Worm (Caenorhabditis elegans): ENCODE results near the gene Y43F8C.7.

DNA sequence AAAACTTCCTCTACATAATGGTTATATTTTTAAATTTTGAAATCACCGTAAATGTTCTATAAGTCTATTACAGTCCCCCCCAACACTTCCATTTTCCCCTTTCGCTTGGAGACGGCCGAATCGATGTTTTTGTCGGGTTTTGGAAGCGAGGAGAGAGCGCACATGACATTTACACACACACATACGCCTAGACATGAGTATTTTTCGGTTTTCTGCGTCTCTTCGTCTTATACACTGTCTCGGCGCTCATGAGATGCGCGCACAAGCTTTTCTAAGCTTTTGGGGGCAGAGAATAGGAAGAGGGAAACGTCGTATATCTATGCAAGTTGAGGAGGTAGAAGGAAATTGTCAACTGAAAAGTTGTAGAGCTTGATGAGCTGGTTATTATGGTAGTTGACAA, 23.7 kb downstream of the Y43F8C.7 start:
- TF ChIP-seq flt-1 (GFP tag; IDR thresholded peaks at IDR 0.05) (no peak), cog-1 (tag; optimal IDR thresholded peaks at IDR 0.05) (no peak), ztf-29 (GFP tag; IDR thresholded peaks at IDR 0.05) (no peak), med-1 (GFP tag; optimal IDR thresholded peaks at IDR 0.05; ENCODE audit: insufficient read depth) (no peak)

Data from whole organism, midembryonic.